Worm (Caenorhabditis elegans) whole organism, late embryonic: ENCODE measurements around the gene CD4.11.

Experiments
- ceh-48 ChIP-seq: sonication (generic microtip); optimal IDR thresholded peaks from 2 replicates; lab custom pipeline; 2016; ENCODE audit warnings: missing genetic modification characterization, inconsistent platforms, missing compliant biosample characterization
- hlh-30 ChIP-seq: sonication (generic microtip); optimal IDR thresholded peaks from 2 replicates; lab custom pipeline; 2017; ENCODE audit warnings: antibody characterized with exemption, missing genetic modification characterization, missing compliant biosample characterization; ENCODE audit not compliant: insufficient read depth
- odd-2 ChIP-seq: sonication (generic microtip); optimal IDR thresholded peaks from 2 replicates; lab custom pipeline; 2017; ENCODE audit warnings: antibody characterized with exemption, mild to moderate bottlenecking, missing genetic modification characterization, missing compliant biosample characterization
- ref-2 ChIP-seq: sonication (generic microtip); optimal IDR thresholded peaks from 2 replicates; lab custom pipeline; 2016; ENCODE audit warnings: missing genetic modification characterization, missing compliant biosample characterization

DNA sequence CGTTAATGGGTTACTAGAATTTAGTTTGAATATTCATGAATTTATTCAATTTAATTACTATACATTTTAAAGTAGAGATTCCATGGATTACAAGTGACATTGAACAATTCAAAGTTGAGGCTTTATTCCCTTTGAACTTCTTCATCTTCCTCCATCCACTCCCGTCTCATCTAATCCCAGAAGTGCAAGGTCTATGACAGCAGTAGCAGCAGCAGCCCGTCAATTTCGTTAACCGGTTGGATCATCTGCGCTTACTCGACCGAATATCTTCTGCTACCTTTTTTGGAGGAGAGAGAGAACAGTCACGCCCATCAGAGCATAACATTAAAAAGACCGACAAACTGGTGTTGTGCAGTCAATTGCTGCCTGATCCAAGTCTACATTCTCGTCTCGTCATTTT is 32.4 kb downstream of the CD4.11 start, which contains the start of gene M03E7.2:
- TF ChIP-seq odd-2 (tag; lab: Kevin White, UChicago) = no peak
- no peak for TF ChIP-seq ceh-48
- TF ChIP-seq hlh-30 (tag; lab: Kevin White, UChicago) = no peak
- TF ChIP-seq ref-2 = no peak
